Worm (Caenorhabditis elegans) whole organism, young adult: ENCODE data around the gene cutl-28.

Experiments
- B0019.2 ChIP-seq: fragments of 200-800 bp; sonication (Bioruptor generic); conservative IDR thresholded peaks from 2 replicates; pipeline ENCODE4 v1.3.6; 2022; ENCODE audit warnings: missing genetic modification reagents, missing genetic modification characterization, missing compliant biosample characterization
- C17E4.6 ChIP-seq: fragments of 200-800 bp; sonication (Bioruptor generic); IDR thresholded peaks from 2 replicates; pipeline ENCODE4 v1.3.6; 2022; ENCODE audit warnings: missing genetic modification reagents, missing genetic modification characterization, missing compliant biosample characterization
- F33H1.4 ChIP-seq: fragments of 200-800 bp; sonication (Bioruptor generic); IDR thresholded peaks from 2 replicates; pipeline ENCODE4 v1.3.6; 2022; ENCODE audit warnings: missing genetic modification reagents, missing genetic modification characterization, missing compliant biosample characterization
- F37B4.10 ChIP-seq: fragments of 200-800 bp; sonication (Bioruptor generic); IDR thresholded peaks from 2 replicates; pipeline ENCODE4 v1.3.6; 2022; ENCODE audit warnings: missing genetic modification characterization, missing compliant biosample characterization
- F57A8.1 ChIP-seq: fragments of 200-800 bp; sonication (Bioruptor generic); optimal IDR thresholded peaks from 2 replicates; lab custom pipeline; 2018; ENCODE audit warnings: mild to moderate bottlenecking, missing genetic modification characterization, moderate library complexity, missing compliant biosample characterization
- F57C9.4 ChIP-seq: sonication (generic microtip); optimal IDR thresholded peaks from 2 replicates; lab custom pipeline; 2017; ENCODE audit warnings: mild to moderate bottlenecking, missing genetic modification characterization, missing compliant biosample characterization
- K11D2.4 ChIP-seq: fragments of 200-800 bp; sonication (Bioruptor generic); IDR thresholded peaks from 2 replicates; pipeline ENCODE4 v1.3.6; 2022; ENCODE audit warnings: missing genetic modification reagents, missing genetic modification characterization, missing compliant biosample characterization
- T07F8.4 ChIP-seq: sonication (generic microtip); optimal IDR thresholded peaks from 2 replicates; lab custom pipeline; 2016; ENCODE audit warnings: mild to moderate bottlenecking, missing genetic modification characterization, moderate library complexity, missing compliant biosample characterization
- Y53G8AR.9 ChIP-seq: fragments of 200-800 bp; sonication (Bioruptor generic); conservative IDR thresholded peaks from 2 replicates; pipeline ENCODE4 v1.3.6; 2022; ENCODE audit warnings: missing genetic modification reagents, missing genetic modification characterization, missing compliant biosample characterization
- Y79H2A.3 ChIP-seq: fragments of 200-800 bp; sonication (Bioruptor generic); conservative IDR thresholded peaks from 2 replicates; pipeline ENCODE4 v1.3.6; 2022; ENCODE audit warnings: missing genetic modification reagents, missing genetic modification characterization, missing compliant biosample characterization
- aptf-3 ChIP-seq: fragments of 200-800 bp; sonication (Bioruptor generic); IDR thresholded peaks from 2 replicates; pipeline ENCODE4 v1.3.6; 2022; ENCODE audit warnings: missing genetic modification characterization, missing compliant biosample characterization
- attf-5 ChIP-seq: fragments of 200-800 bp; sonication (Bioruptor generic); optimal IDR thresholded peaks from 2 replicates; lab custom pipeline; 2018; ENCODE audit warnings: mild to moderate bottlenecking, missing genetic modification characterization, missing compliant biosample characterization
- bed-1 ChIP-seq: fragments of 200-800 bp; sonication (Bioruptor generic); IDR thresholded peaks from 2 replicates; pipeline ENCODE4 v1.3.6; 2022; ENCODE audit warnings: missing genetic modification reagents, missing genetic modification characterization, missing compliant biosample characterization
- cebp-1 ChIP-seq, 2 experiments: fragments of 200-800 bp in 1 of 2; sonication (Bioruptor generic) in 1 of 2; sonication (generic microtip) in 1 of 2; IDR thresholded peaks in 1 of 2; optimal IDR thresholded peaks in 1 of 2; 2 replicates each; pipeline versions ENCODE4 v1.3.6 to Lab custom; 2017 to 2022; ENCODE audit warnings: missing compliant biosample characterization in 2 of 2, missing genetic modification characterization in 2 of 2, mild to moderate bottlenecking in 1 of 2, missing genetic modification reagents in 1 of 2, moderate library complexity in 1 of 2
- ceh-100 ChIP-seq: fragments of 200-800 bp; sonication (Bioruptor generic); IDR thresholded peaks from 2 replicates; pipeline ENCODE4 v1.3.6; 2022; ENCODE audit warnings: missing genetic modification reagents, missing genetic modification characterization, missing compliant biosample characterization
- ceh-58 ChIP-seq: fragments of 200-800 bp; sonication (Bioruptor generic); IDR thresholded peaks from 2 replicates; pipeline ENCODE4 v1.3.6; 2022; ENCODE audit warnings: missing genetic modification characterization, missing compliant biosample characterization
- die-1 ChIP-seq: sonication (generic microtip); optimal IDR thresholded peaks from 2 replicates; lab custom pipeline; 2016; ENCODE audit warnings: missing genotype, mild to moderate bottlenecking, missing genetic modification characterization, missing compliant biosample characterization
- efl-1 ChIP-seq: fragments of 150-350 bp; optimal IDR thresholded peaks from 2 replicates; lab custom pipeline; 2014; ENCODE audit warnings: missing biosample characterization, missing genetic modification reagents, missing genetic modification characterization
- egl-18 ChIP-seq: fragments of 200-800 bp; sonication (Bioruptor generic); IDR thresholded peaks from 2 replicates; pipeline ENCODE4 v1.3.6; 2022; ENCODE audit warnings: missing genetic modification reagents, missing genetic modification characterization, missing compliant biosample characterization
- egrh-3 ChIP-seq: fragments of 200-800 bp; sonication (Bioruptor generic); IDR thresholded peaks from 2 replicates; pipeline ENCODE4 v1.3.6; 2022; ENCODE audit warnings: missing genetic modification reagents, missing genetic modification characterization, missing compliant biosample characterization
- fkh-3 ChIP-seq: sonication (generic microtip); optimal IDR thresholded peaks from 2 replicates; lab custom pipeline; 2016; ENCODE audit warnings: mild to moderate bottlenecking, missing genetic modification characterization, missing compliant biosample characterization
- hmg-1.2 ChIP-seq: fragments of 200-800 bp; sonication (Bioruptor generic); IDR thresholded peaks from 2 replicates; pipeline ENCODE4 v1.3.6; 2022; ENCODE audit warnings: missing genetic modification reagents, missing genetic modification characterization, missing compliant biosample characterization
- hmg-20 ChIP-seq: fragments of 200-800 bp; sonication (Bioruptor generic); IDR thresholded peaks from 2 replicates; pipeline ENCODE4 v1.3.6; 2022; ENCODE audit warnings: missing genetic modification reagents, missing genetic modification characterization, missing compliant biosample characterization
- lag-1 ChIP-seq: fragments of 200-800 bp; sonication (Bioruptor generic); IDR thresholded peaks from 2 replicates; pipeline ENCODE4 v1.3.6; 2022; ENCODE audit warnings: missing genetic modification reagents, missing genetic modification characterization, missing compliant biosample characterization
- lin-35 ChIP-seq, 3 experiments: fragments of 150-350 bp in 2 of 3; sonication (generic microtip) in 1 of 3; optimal IDR thresholded peaks; 2 replicates each; lab custom pipeline; 2014 to 2018; ENCODE audit warnings: missing biosample characterization in 3 of 3, missing genetic modification characterization in 3 of 3, missing genetic modification reagents in 3 of 3
- lin-40 ChIP-seq: sonication (generic microtip); optimal IDR thresholded peaks from 2 replicates; lab custom pipeline; 2016; ENCODE audit warnings: missing genetic modification characterization, mild to moderate bottlenecking, missing compliant biosample characterization, missing genotype, missing genetic modification reagents
- lin-54 ChIP-seq: fragments of 200-800 bp; sonication (Bioruptor generic); optimal IDR thresholded peaks from 2 replicates; lab custom pipeline; 2018; ENCODE audit warnings: mild to moderate bottlenecking, missing genetic modification characterization, missing compliant biosample characterization
- lsy-27 ChIP-seq: sonication (generic microtip); optimal IDR thresholded peaks from 2 replicates; lab custom pipeline; 2017; ENCODE audit warnings: missing genetic modification characterization, mild to moderate bottlenecking, missing compliant biosample characterization, antibody characterized with exemption, missing genotype, borderline replicate concordance; ENCODE audit not compliant: insufficient read depth
- mel-28 ChIP-seq: sonication (generic microtip); optimal IDR thresholded peaks from 2 replicates; lab custom pipeline; 2016; ENCODE audit warnings: borderline replicate concordance, mild to moderate bottlenecking, missing genetic modification characterization, missing compliant biosample characterization
- nfya-2 ChIP-seq: fragments of 200-800 bp; sonication (Bioruptor generic); IDR thresholded peaks from 2 replicates; pipeline ENCODE4 v1.3.6; 2022; ENCODE audit warnings: missing genetic modification reagents, missing genetic modification characterization, missing compliant biosample characterization
- nhr-120 ChIP-seq: fragments of 200-800 bp; sonication (Bioruptor generic); IDR thresholded peaks from 2 replicates; pipeline ENCODE4 v1.3.6; 2022; ENCODE audit warnings: missing genetic modification characterization, missing compliant biosample characterization
- nhr-179 ChIP-seq: sonication (generic microtip); optimal IDR thresholded peaks from 2 replicates; lab custom pipeline; 2016; ENCODE audit warnings: mild to moderate bottlenecking, missing genetic modification characterization, missing compliant biosample characterization
- nhr-27 ChIP-seq: fragments of 200-800 bp; sonication (Bioruptor generic); optimal IDR thresholded peaks from 2 replicates; lab custom pipeline; 2018; ENCODE audit warnings: mild to moderate bottlenecking, missing genetic modification characterization, moderate library complexity, missing compliant biosample characterization
- pha-4 ChIP-seq: fragments of 150-350 bp; sonication (generic microtip); optimal IDR thresholded peaks from 2 replicates; lab custom pipeline; 2014; ENCODE audit warnings: missing biosample characterization, missing genetic modification reagents, missing genetic modification characterization
- repo-1 ChIP-seq: sonication (generic microtip); optimal IDR thresholded peaks from 2 replicates; lab custom pipeline; 2017; ENCODE audit warnings: mild to moderate bottlenecking, missing genetic modification characterization, missing compliant biosample characterization
- rpc-1 ChIP-seq, 2 experiments: fragments of 150-350 bp in 1 of 2; sonication (generic microtip) in 1 of 2; optimal IDR thresholded peaks; 2 replicates each; lab custom pipeline; 2014 to 2018; ENCODE audit warnings: missing biosample characterization in 1 of 2, missing genetic modification characterization in 1 of 2, missing genetic modification reagents in 1 of 2, missing genotype in 1 of 2
- snpc-4 ChIP-seq, 5 experiments: fragments of 150-350 bp in 1 of 5; sonication (generic microtip) in 4 of 5; optimal IDR thresholded peaks; 2 replicates each; lab custom pipeline; 2014 to 2018; ENCODE audit warnings: missing genetic modification characterization in 5 of 5, missing biosample characterization in 3 of 5, antibody characterized with exemption in 2 of 5, mild to moderate bottlenecking in 2 of 5, missing compliant biosample characterization in 2 of 5, missing genotype in 2 of 5, moderate library complexity in 2 of 5, missing genetic modification reagents in 1 of 5
- tbp1 ChIP-seq: fragments of 200-800 bp; sonication (Bioruptor generic); optimal IDR thresholded peaks from 2 replicates; lab custom pipeline; 2018; ENCODE audit warnings: mild to moderate bottlenecking, missing genetic modification characterization, missing compliant biosample characterization
- zfh-2 ChIP-seq: fragments of 200-800 bp; sonication (Bioruptor generic); conservative IDR thresholded peaks from 2 replicates; pipeline ENCODE4 v1.3.6; 2022; ENCODE audit warnings: missing genetic modification reagents, missing genetic modification characterization, missing compliant biosample characterization
- zim-3 ChIP-seq: sonication (generic microtip); optimal IDR thresholded peaks from 2 replicates; lab custom pipeline; 2017; ENCODE audit warnings: mild to moderate bottlenecking, missing genetic modification characterization, moderate library complexity, missing compliant biosample characterization
- ztf-25 ChIP-seq: fragments of 200-800 bp; sonication (Bioruptor generic); IDR thresholded peaks from 2 replicates; pipeline ENCODE4 v1.3.6; 2022; ENCODE audit warnings: missing genetic modification reagents, missing genetic modification characterization, missing compliant biosample characterization

Gene cutl-28

DNA sequence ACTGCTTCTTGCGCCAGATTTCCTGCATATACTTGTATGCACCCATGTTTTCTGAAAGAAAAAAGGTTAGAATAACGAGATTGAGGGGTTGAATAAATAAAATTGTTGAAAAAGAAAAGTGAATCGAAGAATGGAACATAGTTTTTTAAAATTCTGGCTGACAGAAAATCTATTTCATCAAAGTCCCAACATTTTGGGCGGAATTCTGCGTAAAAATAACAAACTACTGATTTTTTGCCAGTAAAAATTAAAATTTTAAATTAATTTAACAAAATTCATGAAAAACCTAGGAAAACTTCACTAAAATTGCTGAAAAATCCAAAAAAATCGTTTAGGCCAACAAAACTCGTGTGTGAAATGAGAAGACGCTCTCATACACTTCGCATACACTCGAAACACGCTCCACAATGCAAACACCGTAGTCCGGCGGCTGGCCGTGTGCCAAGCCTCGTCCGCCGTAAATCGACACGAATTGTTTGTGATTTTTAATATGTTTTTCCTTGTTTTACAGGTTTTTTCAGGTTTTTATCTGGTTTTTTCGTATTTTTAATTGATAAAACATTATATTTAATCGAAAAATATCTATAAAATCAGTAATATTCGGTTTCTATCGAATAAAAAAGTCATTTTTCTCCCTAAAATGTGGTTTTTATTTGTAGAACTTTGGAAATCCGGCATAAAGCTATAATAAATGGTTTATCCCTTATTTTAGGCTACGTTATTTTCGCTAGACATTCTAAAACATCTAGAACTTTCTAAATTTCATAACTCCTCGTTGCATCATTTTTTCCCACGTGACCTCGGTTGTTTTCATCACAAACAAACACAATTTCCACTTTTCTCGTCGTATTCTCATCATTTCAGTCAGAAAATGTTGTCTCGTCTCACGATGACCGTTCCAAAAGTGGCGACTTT is 29.5 kb upstream of the cutl-28 start, which contains the start of the genes rpl-15 and K11H12.8 (continued):
- TF ChIP-seq pha-4 (tag; lab: Kevin White, UChicago) = peak; percentile 100
- peak; percentile 11 for TF ChIP-seq nhr-179 (tag; lab: Kevin White, UChicago)
- TF ChIP-seq nfya-2 = peak; percentile 89
- peak; percentile 94 for TF ChIP-seq bed-1
- peak; percentile 100 for TF ChIP-seq attf-5 (GFP tag; lab: Kevin White, UChicago)
- peak; percentile 62 for TF ChIP-seq fkh-3 (tag; lab: Kevin White, UChicago)
- peak; percentile 100 for TF ChIP-seq Y53G8AR.9 (GFP tag; lab: Robert Waterston, UW)
- TF ChIP-seq hmg-20 (GFP tag; lab: Robert Waterston, UW) = peak; percentile 97
- TF ChIP-seq Y79H2A.3 (GFP tag; lab: Robert Waterston, UW) = peak; percentile 99

ce11 chrIV:657046-657445 is 27.3 kb upstream of the cutl-28 start:
- 0 out of 2 replicates have a peak, but pooled peaks have one; percentile 50 for TF ChIP-seq ceh-58
- TF ChIP-seq F37B4.10 (GFP tag; lab: Robert Waterston, UW) = no peak
- TF ChIP-seq zfh-2 (GFP tag; lab: Robert Waterston, UW) = peak; percentile 78
- TF ChIP-seq lag-1 (GFP tag; lab: Robert Waterston, UW) = no peak
- TF ChIP-seq zim-3 (tag; lab: Kevin White, UChicago) = no peak
- TF ChIP-seq nhr-120 (GFP tag; lab: Robert Waterston, UW) = no peak
- TF ChIP-seq repo-1 (tag; lab: Kevin White, UChicago) = peak; percentile 14

- TF ChIP-seq F57C9.4 = no peak
- peak; percentile 46 for TF ChIP-seq F33H1.4 (GFP tag; lab: Robert Waterston, UW)
- TF ChIP-seq ztf-25 (GFP tag; lab: Robert Waterston, UW) = 0 out of 2 replicates have a peak, but pooled peaks have one; percentile 21
- no peak for TF ChIP-seq K11D2.4 (GFP tag; lab: Robert Waterston, UW)
- no peak for TF ChIP-seq lin-40
- peak; percentile 96 for TF ChIP-seq hmg-1.2 (GFP tag; lab: Robert Waterston, UW)
- TF ChIP-seq snpc-4 (GFP tag; optimal IDR thresholded peaks at IDR 0.05; lab: Kevin White, UChicago) = peak; percentile 94
- peak; percentile 97 to 98 (median 98) for TF ChIP-seq snpc-4 (tag; optimal IDR thresholded peaks at IDR 0.05; lab: Kevin White, UChicago)
- TF ChIP-seq nhr-27 = no peak
- TF ChIP-seq bed-1 = no peak
- no peak for TF ChIP-seq F57A8.1
- TF ChIP-seq tbp1 (GFP tag; lab: Kevin White, UChicago) = peak; percentile 81
- no peak for TF ChIP-seq C17E4.6 (GFP tag; lab: Robert Waterston, UW)
- no peak for TF ChIP-seq die-1 (tag; lab: Kevin White, UChicago)
- 0 out of 2 replicates have a peak, but pooled peaks have one; percentile 42 for TF ChIP-seq cebp-1 (GFP tag; IDR thresholded peaks at IDR 0.05; lab: Robert Waterston, UW)
- TF ChIP-seq cebp-1 (tag; optimal IDR thresholded peaks at IDR 0.05; lab: Kevin White, UChicago) = peak; percentile 66
- TF ChIP-seq ceh-100 (GFP tag; lab: Robert Waterston, UW) = no peak
- no peak for TF ChIP-seq T07F8.4
- TF ChIP-seq egrh-3 (GFP tag; lab: Robert Waterston, UW) = no peak
- no peak for TF ChIP-seq fkh-3 (tag; lab: Kevin White, UChicago)
- no peak for TF ChIP-seq mel-28
- TF ChIP-seq lsy-27 = no peak
- TF ChIP-seq lin-35 (GFP tag; optimal IDR thresholded peaks at IDR 0.05; lab: Kevin White, UChicago) = no peak
- TF ChIP-seq B0019.2 (GFP tag; lab: Robert Waterston, UW) = 0 out of 2 replicates have a peak, but pooled peaks have one; percentile 23
- TF ChIP-seq efl-1 (GFP tag; lab: Kevin White, UChicago) = no peak
- 0 out of 2 replicates have a peak, but pooled peaks have one; percentile 48 for TF ChIP-seq aptf-3 (GFP tag; lab: Robert Waterston, UW)
- peak; percentile 42 for TF ChIP-seq rpc-1 (optimal IDR thresholded peaks at IDR 0.05; lab: Kevin White, UChicago)
- peak; percentile 66 for TF ChIP-seq rpc-1 (tag; optimal IDR thresholded peaks at IDR 0.05; lab: Kevin White, UChicago)
- TF ChIP-seq egl-18 (GFP tag; lab: Robert Waterston, UW) = no peak
- peak; percentile 60 for TF ChIP-seq lin-54 (GFP tag; lab: Kevin White, UChicago)
Observed at ce11 chrIV:657932-658331, 26.4 kb upstream of the cutl-28 start.
